Fruit fly (Drosophila melanogaster) whole organism, embryonic: ENCODE measurements around the gene CG32032.

Source experiments
- Atf6 ChIP-seq: fragments of 200-800 bp; sonication (Bioruptor generic); IDR thresholded peaks from 2 replicates; pipeline ENCODE4 v1.3.6; 2022; ENCODE audit warnings: missing biosample characterization, missing genetic modification characterization
- CG10321 ChIP-seq: fragments of 200-800 bp; sonication (Bioruptor generic); IDR thresholded peaks from 2 replicates; pipeline ENCODE4 v1.3.6; 2022; ENCODE audit warnings: missing biosample characterization, missing genetic modification characterization
- CG10462 ChIP-seq: fragments of 200-800 bp; sonication (Bioruptor generic); optimal IDR thresholded peaks from 2 replicates; lab custom pipeline; 2016; ENCODE audit warnings: missing biosample characterization, missing genetic modification characterization
- CG11093 ChIP-seq: fragments of 200-800 bp; sonication (Bioruptor generic); IDR thresholded peaks from 3 replicates; pipeline ENCODE4 v1.3.6; 2022; ENCODE audit warnings: missing biosample characterization, missing genetic modification characterization
- CG12769 ChIP-seq: fragments of 200-800 bp; sonication (Bioruptor generic); optimal IDR thresholded peaks from 2 replicates; lab custom pipeline; 2019; ENCODE audit warnings: missing biosample characterization, mild to moderate bottlenecking, missing genetic modification characterization, moderate library complexity
- CG17328 ChIP-seq: fragments of 200-800 bp; sonication (Bioruptor generic); IDR thresholded peaks from 2 replicates; pipeline ENCODE4 v1.3.6; 2022; ENCODE audit warnings: missing biosample characterization, missing genetic modification characterization
- CG1792 ChIP-seq: fragments of 200-800 bp; sonication (Bioruptor generic); optimal IDR thresholded peaks from 2 replicates; lab custom pipeline; 2016; ENCODE audit warnings: missing biosample characterization, missing genetic modification characterization
- CG1832 ChIP-seq: fragments of 200-800 bp; sonication (Bioruptor generic); optimal IDR thresholded peaks from 2 replicates; lab custom pipeline; 2017; ENCODE audit warnings: missing biosample characterization, mild to moderate bottlenecking, missing genetic modification characterization, inconsistent platforms
- CG2129 ChIP-seq: fragments of 200-800 bp; sonication (Bioruptor generic); IDR thresholded peaks from 2 replicates; pipeline ENCODE4 v1.3.6; 2022; ENCODE audit warnings: missing biosample characterization, missing genetic modification characterization; ENCODE audit not compliant: partially characterized antibody
- CG31388 ChIP-seq: fragments of 200-800 bp; sonication (Bioruptor generic); optimal IDR thresholded peaks from 2 replicates; lab custom pipeline; 2016; ENCODE audit warnings: missing biosample characterization, missing genetic modification characterization
- CG3163 ChIP-seq: fragments of 200-800 bp; sonication (Bioruptor generic); optimal IDR thresholded peaks from 3 replicates; lab custom pipeline; 2016; ENCODE audit warnings: missing biosample characterization, missing genetic modification characterization
- CG4328 ChIP-seq: fragments of 200-800 bp; sonication (Bioruptor generic); optimal IDR thresholded peaks from 3 replicates; lab custom pipeline; 2017; ENCODE audit warnings: missing biosample characterization, missing genetic modification reagents, missing genetic modification characterization
- CG43689 ChIP-seq: fragments of 200-800 bp; sonication (Bioruptor generic); IDR thresholded peaks from 2 replicates; pipeline ENCODE4 v1.3.6; 2022; ENCODE audit warnings: missing biosample characterization, missing genetic modification characterization
- CG6689 ChIP-seq: fragments of 200-800 bp; sonication (Bioruptor generic); IDR thresholded peaks from 2 replicates; pipeline ENCODE4 v1.3.6; 2022; ENCODE audit warnings: missing biosample characterization, missing genetic modification characterization
- CG7271 ChIP-seq: fragments of 200-800 bp; sonication (Bioruptor generic); optimal IDR thresholded peaks from 2 replicates; lab custom pipeline; 2018; ENCODE audit warnings: missing biosample characterization, mild to moderate bottlenecking, missing genetic modification characterization, moderate library complexity
- CG7357 ChIP-seq: fragments of 200-800 bp; sonication (Bioruptor generic); IDR thresholded peaks from 3 replicates; pipeline ENCODE4 v1.3.6; 2022; ENCODE audit warnings: missing biosample characterization, missing genetic modification characterization
- CG7928 ChIP-seq: fragments of 200-800 bp; sonication (Bioruptor generic); optimal IDR thresholded peaks from 2 replicates; lab custom pipeline; 2017; ENCODE audit warnings: missing biosample characterization, mild to moderate bottlenecking, missing genetic modification characterization
- Dfd ChIP-seq, 2 experiments: fragments of >200 bp; optimal IDR thresholded peaks; 2 replicates each; lab custom pipeline; 2017; ENCODE audit warnings: missing biosample characterization in 2 of 2, missing genetic modification characterization in 2 of 2
- Dref ChIP-seq: fragments of 200-800 bp; sonication (Bioruptor generic); IDR thresholded peaks from 2 replicates; pipeline ENCODE4 v1.3.6; 2022; ENCODE audit warnings: missing biosample characterization, missing genetic modification characterization
- ERR ChIP-seq: fragments of 200-800 bp; sonication (Bioruptor generic); optimal IDR thresholded peaks from 2 replicates; lab custom pipeline; 2016; ENCODE audit warnings: missing biosample characterization, missing genetic modification characterization
- HmgD ChIP-seq: fragments of 200-800 bp; sonication (Bioruptor generic); optimal IDR thresholded peaks from 3 replicates; lab custom pipeline; 2016; ENCODE audit warnings: missing biosample characterization, missing genetic modification characterization
- Mad ChIP-seq: fragments of 200-800 bp; sonication (Bioruptor generic); optimal IDR thresholded peaks from 2 replicates; lab custom pipeline; 2016; ENCODE audit warnings: missing biosample characterization, missing genetic modification characterization
- Med ChIP-seq: fragments of 200-800 bp; sonication (Bioruptor generic); peaks from one replicate; lab custom pipeline; 2016; ENCODE audit warnings: missing biosample characterization, missing genetic modification characterization, mild to moderate bottlenecking, inconsistent platforms, moderate library complexity
- NC2β ChIP-seq: fragments of 200-800 bp; sonication (Bioruptor generic); optimal IDR thresholded peaks from 2 replicates; lab custom pipeline; 2016; ENCODE audit warnings: missing biosample characterization, missing genetic modification characterization
- NK7.1 ChIP-seq: fragments of 200-800 bp; sonication (Bioruptor generic); optimal IDR thresholded peaks from 3 replicates; lab custom pipeline; 2016; ENCODE audit warnings: missing biosample characterization, missing genetic modification characterization
- Sry-β ChIP-seq: fragments of 200-800 bp; sonication (Bioruptor generic); optimal IDR thresholded peaks from 2 replicates; lab custom pipeline; 2018; ENCODE audit warnings: missing biosample characterization, mild to moderate bottlenecking, missing genetic modification characterization, moderate library complexity
- TFAM ChIP-seq: fragments of 200-800 bp; sonication (Bioruptor generic); optimal IDR thresholded peaks from 2 replicates; lab custom pipeline; 2017; ENCODE audit warnings: missing biosample characterization, missing genetic modification characterization, inconsistent platforms
- Xrp1 ChIP-seq: fragments of 200-800 bp; sonication (Bioruptor generic); IDR thresholded peaks from 2 replicates; pipeline ENCODE4 v1.3.6; 2022; ENCODE audit warnings: missing biosample characterization, missing genetic modification characterization
- ara ChIP-seq: fragments of 200-800 bp; sonication (Bioruptor generic); IDR thresholded peaks from 2 replicates; pipeline ENCODE4 v1.3.6; 2022; ENCODE audit warnings: missing biosample characterization, missing genetic modification characterization
- bab2 ChIP-seq: fragments of 200-800 bp; sonication (Bioruptor generic); optimal IDR thresholded peaks from 2 replicates; lab custom pipeline; 2016; ENCODE audit warnings: missing biosample characterization, missing genetic modification characterization
- bcd ChIP-seq: fragments of 200-800 bp; sonication (Bioruptor generic); optimal IDR thresholded peaks from 2 replicates; lab custom pipeline; 2017; ENCODE audit warnings: missing biosample characterization, mild to moderate bottlenecking, missing genetic modification characterization
- cg ChIP-seq: fragments of 200-800 bp; sonication (Bioruptor generic); optimal IDR thresholded peaks from 3 replicates; lab custom pipeline; 2019; ENCODE audit warnings: missing biosample characterization, mild to moderate bottlenecking, missing genetic modification characterization, moderate library complexity
- chinmo ChIP-seq: fragments of 200-800 bp; sonication (Bioruptor generic); IDR thresholded peaks from 4 replicates; pipeline ENCODE4 v1.3.6; 2022; ENCODE audit warnings: missing biosample characterization, missing genetic modification characterization; ENCODE audit not compliant: partially characterized antibody
- dan ChIP-seq: fragments of 200-800 bp; sonication (Bioruptor generic); IDR thresholded peaks from 2 replicates; pipeline ENCODE4 v1.3.6; 2022; ENCODE audit warnings: missing biosample characterization, missing genetic modification characterization
- gem ChIP-seq: fragments of 200-800 bp; sonication (Bioruptor generic); optimal IDR thresholded peaks from 2 replicates; lab custom pipeline; 2019; ENCODE audit warnings: missing biosample characterization, mild to moderate bottlenecking, missing genetic modification characterization, moderate library complexity
- gt ChIP-seq: fragments of 200-800 bp; sonication (Bioruptor generic); IDR thresholded peaks from 2 replicates; pipeline ENCODE4 v1.3.6; 2022; ENCODE audit warnings: missing biosample characterization, missing genetic modification characterization
- hb ChIP-seq: fragments of 200-800 bp; sonication (Bioruptor generic); IDR thresholded peaks from 3 replicates; pipeline ENCODE4 v1.3.6; 2022; ENCODE audit warnings: missing biosample characterization, missing genetic modification characterization; ENCODE audit not compliant: partially characterized antibody
- nau ChIP-seq: fragments of 200-800 bp; sonication (Bioruptor generic); optimal IDR thresholded peaks from 3 replicates; lab custom pipeline; 2017; ENCODE audit warnings: missing biosample characterization, mild to moderate bottlenecking, missing genetic modification characterization, missing genetic modification reagents
- p53 ChIP-seq: fragments of 200-800 bp; sonication (Bioruptor generic); optimal IDR thresholded peaks from 2 replicates; lab custom pipeline; 2016; ENCODE audit warnings: missing biosample characterization, missing genetic modification characterization
- phol ChIP-seq: fragments of 200-800 bp; sonication (Bioruptor generic); optimal IDR thresholded peaks from 3 replicates; lab custom pipeline; 2018; ENCODE audit warnings: missing biosample characterization, mild to moderate bottlenecking, missing genetic modification characterization, moderate library complexity
- pros ChIP-seq: fragments of 200-800 bp; sonication (Bioruptor generic); optimal IDR thresholded peaks from 3 replicates; lab custom pipeline; 2019; ENCODE audit warnings: missing biosample characterization, mild to moderate bottlenecking, missing genetic modification characterization, moderate library complexity
- sc ChIP-seq, 3 experiments: fragments of >200 bp in 2 of 3; fragments of 200-800 bp in 1 of 3; sonication (Bioruptor generic) in 1 of 3; optimal IDR thresholded peaks; 2 replicates in 2 of 3; 3 replicates in 1 of 3; lab custom pipeline; 2017; ENCODE audit warnings: mild to moderate bottlenecking in 1 of 3, missing biosample characterization in 1 of 3, missing genetic modification characterization in 1 of 3, missing genetic modification reagents in 1 of 3
- sd ChIP-seq: fragments of 200-800 bp; sonication (Bioruptor generic); optimal IDR thresholded peaks from 3 replicates; lab custom pipeline; 2018; ENCODE audit warnings: missing biosample characterization, mild to moderate bottlenecking, missing genetic modification characterization, moderate library complexity
- sens ChIP-seq: fragments of 200-800 bp; sonication (Bioruptor generic); peaks from one replicate; lab custom pipeline; 2016; ENCODE audit warnings: missing biosample characterization, missing genetic modification characterization
- shn ChIP-seq: fragments of 200-800 bp; sonication (Bioruptor generic); optimal IDR thresholded peaks from 3 replicates; lab custom pipeline; 2016; ENCODE audit warnings: missing biosample characterization, missing genetic modification characterization
- sim ChIP-seq: fragments of 200-800 bp; sonication (Bioruptor generic); IDR thresholded peaks from 2 replicates; pipeline ENCODE4 v1.3.6; 2022; ENCODE audit warnings: missing biosample characterization, missing genetic modification characterization
- slou ChIP-seq: fragments of 200-800 bp; sonication (Bioruptor generic); optimal IDR thresholded peaks from 3 replicates; lab custom pipeline; 2016; ENCODE audit warnings: missing biosample characterization, missing genetic modification characterization
- stwl ChIP-seq: fragments of 200-800 bp; sonication (Bioruptor generic); optimal IDR thresholded peaks from 3 replicates; lab custom pipeline; 2018; ENCODE audit warnings: missing biosample characterization, mild to moderate bottlenecking, missing genetic modification characterization, moderate library complexity
- ttk ChIP-seq: fragments of 200-800 bp; sonication (Bioruptor generic); IDR thresholded peaks from 2 replicates; pipeline ENCODE4 v2.1.2; 2022; ENCODE audit warnings: missing biosample characterization, missing genetic modification characterization

Gene CG32032

DNA sequence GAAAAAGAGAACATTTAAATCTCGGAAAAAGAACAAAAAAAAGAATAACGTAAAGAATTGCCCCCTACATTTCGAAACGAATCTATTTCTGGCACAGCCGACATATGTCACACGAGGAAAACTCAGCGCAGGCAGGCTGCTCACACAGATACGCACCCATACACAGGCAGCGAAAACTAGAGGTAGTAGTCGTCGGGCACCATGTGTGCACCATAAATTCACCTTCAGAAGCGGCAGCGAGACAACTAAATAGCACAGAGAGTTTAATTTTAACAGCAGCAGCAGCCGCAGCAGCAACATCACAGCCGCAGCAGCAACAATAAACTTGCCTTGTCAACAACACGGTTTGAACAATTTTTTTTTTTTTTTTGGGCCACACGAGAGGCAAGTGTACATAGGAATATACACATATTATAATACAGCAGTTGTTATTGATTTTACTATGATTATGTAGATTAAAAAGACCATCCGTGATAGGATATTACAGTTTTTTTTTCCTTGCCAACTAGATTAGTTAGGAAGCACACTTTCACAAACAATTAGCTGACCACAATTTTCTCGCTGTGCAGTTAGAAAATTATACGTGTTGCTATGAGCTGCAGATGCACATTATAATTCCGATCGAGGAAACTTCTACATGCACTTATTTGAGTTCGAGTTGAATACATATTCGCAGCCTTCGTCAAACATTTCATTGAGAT lies 20.9 kb downstream of the CG32032 start (continued):
- no peak for TF ChIP-seq CG43689 (GFP tag; lab: Robert Waterston, UW)
- no peak for TF ChIP-seq CG10462
- TF ChIP-seq Dref (GFP tag; lab: Robert Waterston, UW): no peak
- TF ChIP-seq bab2 (GFP tag; lab: Kevin White, UChicago): no peak
- TF ChIP-seq bcd (GFP tag; lab: Kevin White, UChicago): no peak
- peak; percentile 86 for TF ChIP-seq nau (GFP tag; lab: Kevin White, UChicago)
- no peak for TF ChIP-seq shn (GFP tag; lab: Kevin White, UChicago)
- TF ChIP-seq pros (GFP tag; lab: Kevin White, UChicago): no peak
- TF ChIP-seq CG11093 (GFP tag; lab: Robert Waterston, UW): no peak
- peak; percentile 33; the same call in 1 of the 2 replicates for TF ChIP-seq ara (GFP tag; lab: Robert Waterston, UW)
- no peak for TF ChIP-seq sd (tag; lab: Kevin White, UChicago)
- TF ChIP-seq Atf6: no peak
- no peak for TF ChIP-seq stwl
- TF ChIP-seq dan (GFP tag; lab: Robert Waterston, UW): no peak
- TF ChIP-seq CG2129 (GFP tag; lab: Robert Waterston, UW): no peak
- no peak for TF ChIP-seq CG6689 (GFP tag; lab: Robert Waterston, UW)
- no peak for TF ChIP-seq CG17328 (GFP tag; lab: Robert Waterston, UW)
- peak; percentile 14 for TF ChIP-seq gem
- no peak for TF ChIP-seq CG31388 (GFP tag; lab: Kevin White, UChicago)
- TF ChIP-seq CG12769: peak; percentile 33
- 0 out of 4 replicates have a peak, but pooled peaks have one; percentile 63 for TF ChIP-seq chinmo
- TF ChIP-seq TFAM: no peak
- no peak for TF ChIP-seq p53 (GFP tag; lab: Kevin White, UChicago)
- TF ChIP-seq ERR (GFP tag; lab: Kevin White, UChicago): no peak
- TF ChIP-seq NK7.1 (GFP tag; lab: Kevin White, UChicago): no peak
- TF ChIP-seq HmgD: no peak
- no peak for TF ChIP-seq CG3163 (GFP tag; lab: Kevin White, UChicago)
- TF ChIP-seq Sry-β (GFP tag; lab: Kevin White, UChicago): no peak
- 0 out of 2 replicates have a peak, but pooled peaks have one; percentile 17 for TF ChIP-seq Xrp1 (GFP tag; lab: Robert Waterston, UW)
- no peak for TF ChIP-seq CG10321
- TF ChIP-seq phol: no peak
- TF ChIP-seq Med: peak; percentile 46
- no peak for TF ChIP-seq sc (optimal IDR thresholded peaks at IDR 0.05; lab: Kevin White, UChicago)
- TF ChIP-seq sc (GFP tag; optimal IDR thresholded peaks at IDR 0.05; lab: Kevin White, UChicago): no peak
- TF ChIP-seq sens: peak; percentile 77
- no peak for TF ChIP-seq NC2β
- TF ChIP-seq cg (GFP tag; lab: Kevin White, UChicago): peak; percentile 53
- TF ChIP-seq gt: no peak
- no peak for TF ChIP-seq Dfd (GFP tag; optimal IDR thresholded peaks at IDR 0.05; lab: Kevin White, UChicago)
- TF ChIP-seq ttk (GFP tag; lab: Robert Waterston, UW): no peak
- TF ChIP-seq Mad: no peak
- TF ChIP-seq slou (GFP tag; lab: Kevin White, UChicago): no peak
- no peak for TF ChIP-seq CG7357 (GFP tag; lab: Robert Waterston, UW)
- no peak for TF ChIP-seq hb (GFP tag; lab: Robert Waterston, UW)
- no peak for TF ChIP-seq CG1792
- TF ChIP-seq CG4328 (GFP tag; lab: Kevin White, UChicago): no peak
- no peak for TF ChIP-seq CG7928 (GFP tag; lab: Kevin White, UChicago)
- no peak for TF ChIP-seq sim
- no peak for TF ChIP-seq CG7271
- TF ChIP-seq CG1832 (GFP tag; lab: Kevin White, UChicago): no peak
